Worm (Caenorhabditis elegans): ENCODE data around the gene BE10.1.

The BE10.1 gene

DNA sequence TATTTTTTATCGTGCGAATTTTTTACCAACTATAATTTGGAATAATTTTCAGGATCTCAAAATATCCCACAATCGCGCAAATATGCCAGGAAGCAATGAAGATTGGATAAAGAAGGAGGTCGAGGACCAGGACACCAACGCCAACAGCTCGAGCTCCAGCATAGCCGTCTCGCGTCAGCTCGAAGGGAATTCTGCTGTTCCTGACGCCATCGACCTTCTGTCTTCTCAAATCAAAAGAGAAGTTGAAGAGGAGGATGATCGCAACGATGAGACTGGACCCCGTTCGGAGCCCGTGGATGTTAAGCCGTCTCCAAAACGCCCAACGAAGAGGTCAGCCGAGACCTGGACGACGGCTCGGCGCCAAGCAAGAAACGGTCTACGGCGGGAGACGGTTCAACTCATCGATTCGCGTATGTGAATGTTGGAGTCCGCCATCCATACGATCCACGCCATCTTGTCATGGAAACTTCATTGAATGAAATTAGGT lies 42.9 kb downstream of the BE10.1 start, which contains the start of gene Y111B2A.21:
TSS of gene Y111B2A.21 (plus strand) at position 51 of the 487 bp plus-strand sequence.
- TF ChIP-seq elt-1 (tag; optimal IDR thresholded peaks at IDR 0.05; ENCODE audit: borderline replicate concordance, insufficient read depth) (no peak), hlh-1 (tag; optimal IDR thresholded peaks at IDR 0.05) (no peak)

DNA sequence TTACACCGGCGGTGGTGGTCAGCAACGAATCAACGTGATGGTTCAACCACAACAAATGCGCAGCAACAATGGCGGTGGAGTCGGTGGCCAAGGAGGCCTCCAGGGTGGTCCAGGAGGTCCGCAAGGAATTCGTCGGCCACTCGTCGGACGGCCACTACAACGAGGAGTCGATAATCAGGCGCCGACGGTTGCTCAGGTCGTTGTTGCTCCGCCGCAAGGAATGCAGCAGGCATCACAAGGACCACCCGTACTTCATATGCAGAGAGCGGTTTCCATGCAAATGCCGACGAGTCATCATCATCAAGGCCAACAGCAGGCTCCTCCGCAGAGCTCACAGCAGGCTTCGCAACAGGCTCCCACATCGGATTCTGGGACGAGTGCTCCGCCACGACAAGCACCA lies 45.8 kb downstream of the BE10.1 start:
- TF ChIP-seq lsy-2 (tag; optimal IDR thresholded peaks at IDR 0.05) = no peak
- TF ChIP-seq ceh-43 (GFP tag; optimal IDR thresholded peaks at IDR 0.05) = no peak

DNA sequence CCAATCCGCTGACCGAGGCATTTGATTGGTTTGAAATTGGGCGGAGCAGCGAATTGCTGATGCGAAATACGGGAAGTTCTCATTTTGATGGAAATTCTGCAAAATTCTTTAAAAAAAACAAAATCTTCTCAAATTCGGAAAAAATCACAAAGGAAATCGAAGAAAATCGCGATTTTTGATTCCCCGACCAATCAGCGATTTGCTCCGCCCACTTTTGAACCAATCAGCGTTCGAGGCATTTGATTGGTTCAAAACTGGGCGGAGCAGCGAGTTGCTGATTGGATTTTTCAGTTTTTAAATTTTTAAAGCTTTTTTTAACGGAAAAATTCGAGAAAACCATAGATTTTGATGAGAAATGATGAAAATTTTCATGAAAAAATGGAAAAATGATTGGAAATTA lies 49.0 kb downstream of the BE10.1 start:
- TF ChIP-seq mab-5 (tag; optimal IDR thresholded peaks at IDR 0.05) = no peak
- TF ChIP-seq ces-1 (GFP tag; optimal IDR thresholded peaks at IDR 0.05) = no peak
- TF ChIP-seq zip-8 (tag; optimal IDR thresholded peaks at IDR 0.05) = no peak
- TF ChIP-seq ham-2 (GFP tag; optimal IDR thresholded peaks at IDR 0.05) = no peak
- TF ChIP-seq blmp-1 (tag; optimal IDR thresholded peaks at IDR 0.05) = no peak
- TF ChIP-seq nhr-28 (tag; optimal IDR thresholded peaks at IDR 0.05) = no peak
- no peak for TF ChIP-seq cnd-1 (tag; optimal IDR thresholded peaks at IDR 0.05)
- no peak for TF ChIP-seq sem-2 (GFP tag; optimal IDR thresholded peaks at IDR 0.05)
- no peak for TF ChIP-seq M03D4.4 (tag; optimal IDR thresholded peaks at IDR 0.05)
- no peak for TF ChIP-seq sptf-1 (tag; optimal IDR thresholded peaks at IDR 0.05)
- no peak for TF ChIP-seq unc-62 (GFP tag; optimal IDR thresholded peaks at IDR 0.05)
- no peak for TF ChIP-seq unc-120 (tag; optimal IDR thresholded peaks at IDR 0.05; ENCODE audit: poor library complexity, severe bottlenecking)

DNA sequence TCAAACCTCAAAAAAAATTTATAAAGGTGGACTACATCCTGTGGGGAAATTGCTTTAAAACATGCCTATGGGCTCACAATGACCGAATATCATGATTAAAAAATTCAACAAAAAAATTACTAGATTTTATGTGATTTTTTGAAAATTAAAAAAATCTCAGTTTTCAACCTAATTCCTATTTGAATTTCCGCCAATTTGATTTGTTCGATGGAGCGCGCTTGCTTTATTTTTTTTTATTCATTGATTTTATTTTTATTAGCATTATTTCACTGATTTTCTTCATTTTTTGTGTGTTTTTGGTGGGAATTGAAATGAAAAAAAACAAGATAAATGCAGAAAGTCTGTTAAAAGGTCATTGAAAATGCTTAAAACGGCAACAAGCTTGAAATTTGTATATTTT lies 50.4 kb downstream of the BE10.1 start:
- TF ChIP-seq ces-1 (GFP tag; optimal IDR thresholded peaks at IDR 0.05) (no peak), hlh-1 (tag; optimal IDR thresholded peaks at IDR 0.05) (no peak), elt-1 (tag; optimal IDR thresholded peaks at IDR 0.05; ENCODE audit: borderline replicate concordance, insufficient read depth) (no peak), blmp-1 (tag; optimal IDR thresholded peaks at IDR 0.05) (no peak), sptf-1 (tag; optimal IDR thresholded peaks at IDR 0.05) (no peak), elt-3 (tag; optimal IDR thresholded peaks at IDR 0.05) (no peak)

Measured in whole organism, mixed stage, embryonic.